Fruit fly (Drosophila melanogaster): ENCODE results near the gene CycY.

Gene CycY

dm6 chr2L:11806701-11807674 lies 6.6 kb downstream of the CycY start (continued):
- TF ChIP-seq CG9215 (GFP tag; IDR thresholded peaks at IDR 0.05) = no peak
- peak; percentile 72 for TF ChIP-seq CG12769 (tag; optimal IDR thresholded peaks at IDR 0.05)
- no peak for TF ChIP-seq p53 (GFP tag; optimal IDR thresholded peaks at IDR 0.05)
- no peak for TF ChIP-seq Dp (GFP tag; optimal IDR thresholded peaks at IDR 0.05)
- no peak for TF ChIP-seq CG3726 (GFP tag; IDR thresholded peaks at IDR 0.05)
- no peak for TF ChIP-seq Bteb2 (GFP tag; optimal IDR thresholded peaks at IDR 0.05)
- TF ChIP-seq CG4730 (GFP tag; IDR thresholded peaks at IDR 0.05) = no peak
- TF ChIP-seq CG15269 (tag; optimal IDR thresholded peaks at IDR 0.05) = no peak
- no peak for TF ChIP-seq tgo (GFP tag; IDR thresholded peaks at IDR 0.05)
- peak; percentile 6 for TF ChIP-seq bab2 (GFP tag; optimal IDR thresholded peaks at IDR 0.05)
- no peak for TF ChIP-seq NfI (GFP tag; optimal IDR thresholded peaks at IDR 0.05)
- TF ChIP-seq twi (tag; optimal IDR thresholded peaks at IDR 0.05) = no peak
- TF ChIP-seq bsh (GFP tag; optimal IDR thresholded peaks at IDR 0.05) = peak in 1 of 2 experiments; percentile 82
- peak; percentile 87 for TF ChIP-seq Drgx (GFP tag; IDR thresholded peaks at IDR 0.05)
- TF ChIP-seq lov (optimal IDR thresholded peaks at IDR 0.05) = no peak
- no peak for TF ChIP-seq lov (GFP tag; IDR thresholded peaks at IDR 0.05)
- no peak for TF ChIP-seq CG17829 (tag; optimal IDR thresholded peaks at IDR 0.05)
- TF ChIP-seq salm (tag; optimal IDR thresholded peaks at IDR 0.05) = no peak
- TF ChIP-seq Lpt (GFP tag; optimal IDR thresholded peaks at IDR 0.05) = no peak
- TF ChIP-seq CG2712 (tag; optimal IDR thresholded peaks at IDR 0.05) = peak; percentile 33
- TF ChIP-seq stc (GFP tag; IDR thresholded peaks at IDR 0.05) = no peak
- TF ChIP-seq CG43689 (GFP tag; IDR thresholded peaks at IDR 0.05) = no peak
- TF ChIP-seq CG11695 (GFP tag; IDR thresholded peaks at IDR 0.05) = no peak
- peak in 1 of 2 experiments; percentile 16 for TF ChIP-seq Eip74EF (GFP tag; optimal IDR thresholded peaks at IDR 0.05)
- peak; percentile 89 for TF ChIP-seq Nf-YB (GFP tag; optimal IDR thresholded peaks at IDR 0.05)
- no peak for TF ChIP-seq eyg (GFP tag; optimal IDR thresholded peaks at IDR 0.05)
- TF ChIP-seq CG34376 (GFP tag; optimal IDR thresholded peaks at IDR 0.05) = peak; percentile 23
- TF ChIP-seq CG15011 (GFP tag; optimal IDR thresholded peaks at IDR 0.05) = no peak
- TF ChIP-seq toy (GFP tag; IDR thresholded peaks at IDR 0.05) = no peak
- no peak for TF ChIP-seq CG5953 (GFP tag; IDR thresholded peaks at IDR 0.05)
- TF ChIP-seq CG2678 (tag; optimal IDR thresholded peaks at IDR 0.05) = peak; percentile 16
- TF ChIP-seq CG31224 (GFP tag; IDR thresholded peaks at IDR 0.05) = no peak
- TF ChIP-seq CG1792 (GFP tag; optimal IDR thresholded peaks at IDR 0.05) = no peak
- TF ChIP-seq tio (GFP tag; optimal IDR thresholded peaks at IDR 0.05) = no peak
- TF ChIP-seq CG16863 (GFP tag; optimal IDR thresholded peaks at IDR 0.05) = no peak
- no peak for TF ChIP-seq CkIIα-i1 (GFP tag; IDR thresholded peaks at IDR 0.05)
- TF ChIP-seq CG12236 (GFP tag; optimal IDR thresholded peaks at IDR 0.05) = peak; percentile 6
- no peak for TF ChIP-seq CG10274 (GFP tag; optimal IDR thresholded peaks at IDR 0.05)
- TF ChIP-seq ftz-f1 (GFP tag; optimal IDR thresholded peaks at IDR 0.05) = peak; percentile 55
- no peak for TF ChIP-seq CG16813 (GFP tag; IDR thresholded peaks at IDR 0.05; ENCODE audit: partially characterized antibody)
- peak; percentile 39 for TF ChIP-seq nerfin-1 (tag; optimal IDR thresholded peaks at IDR 0.05)
- TF ChIP-seq unc-4 (GFP tag; IDR thresholded peaks at IDR 0.05; ENCODE audit: partially characterized antibody) = peak; percentile 48
- TF ChIP-seq unpg (GFP tag; optimal IDR thresholded peaks at IDR 0.05) = no peak
- TF ChIP-seq CG15514 (GFP tag; optimal IDR thresholded peaks at IDR 0.05) = no peak
- TF ChIP-seq klu (GFP tag; IDR thresholded peaks at IDR 0.05) = no peak
- peak; percentile 32; the same call in 1 of the 2 replicates for TF ChIP-seq sna (GFP tag; IDR thresholded peaks at IDR 0.05; ENCODE audit: partially characterized antibody)
- TF ChIP-seq Vsx1 (GFP tag; optimal IDR thresholded peaks at IDR 0.05) = peak; percentile 70
- peak; percentile 43; the same call in 1 of the 3 replicates for TF ChIP-seq ci (GFP tag; IDR thresholded peaks at IDR 0.05)
- peak; percentile 20 for TF ChIP-seq corto (GFP tag; optimal IDR thresholded peaks at IDR 0.05)

All from whole organism, embryonic.